Worm (Caenorhabditis elegans): ENCODE results near the gene col-181.

Gene col-181

ce11 chrX:12141051-12141450 lies 36.3 kb downstream of the col-181 start, which contains the start of gene lyst-1:
Gene lyst-1 (minus strand): TSS chrX:12141151.
- TF ChIP-seq K09A11.1 (tag; optimal IDR thresholded peaks at IDR 0.05; ENCODE audit: insufficient read depth) (no peak), pat-9 (tag; optimal IDR thresholded peaks at IDR 0.05) (no peak), ttx-3 (tag; optimal IDR thresholded peaks at IDR 0.05) (no peak), ztf-16 (tag; optimal IDR thresholded peaks at IDR 0.05) (no peak), pqm-1 (tag; optimal IDR thresholded peaks at IDR 0.05) (no peak), ama-1 (optimal IDR thresholded peaks at IDR 0.05) (no peak), lim-6 (tag; optimal IDR thresholded peaks at IDR 0.05) (no peak), unc-42 (tag; optimal IDR thresholded peaks at IDR 0.05) (no peak), pha-4 (tag; optimal IDR thresholded peaks at IDR 0.05) (no peak), ceh-30 (tag; optimal IDR thresholded peaks at IDR 0.05) (no peak), fax-1 (tag; optimal IDR thresholded peaks at IDR 0.05) (no peak), nhr-11 (tag; optimal IDR thresholded peaks at IDR 0.05) (no peak), gmeb-2 (tag; optimal IDR thresholded peaks at IDR 0.05) (no peak), ceh-24 (tag; optimal IDR thresholded peaks at IDR 0.05) (no peak)

- TF ChIP-seq ets-4 (tag; optimal IDR thresholded peaks at IDR 0.05) = peak; percentile 36
- no peak for TF ChIP-seq hlh-6 (tag; optimal IDR thresholded peaks at IDR 0.05)
- no peak for TF ChIP-seq unc-86 (tag; optimal IDR thresholded peaks at IDR 0.05)
- TF ChIP-seq hlh-8 (tag; optimal IDR thresholded peaks at IDR 0.05) = no peak
- no peak for TF ChIP-seq syd-9 (tag; optimal IDR thresholded peaks at IDR 0.05)
- no peak for TF ChIP-seq ref-2 (tag; optimal IDR thresholded peaks at IDR 0.05)
Observed at ce11 chrX:12142569-12142968, 37.8 kb downstream of the col-181 start, which contains the start of gene M153.3. Gene M153.3 (plus strand): TSS chrX:12142869.

- TF ChIP-seq unc-42 (tag; optimal IDR thresholded peaks at IDR 0.05) (no peak), eyg-1 (tag; optimal IDR thresholded peaks at IDR 0.05) (no peak), unc-3 (GFP tag; conservative IDR thresholded peaks at IDR 0.05) (no peak), unc-3 (tag; optimal IDR thresholded peaks at IDR 0.05) (no peak), K02D7.2 (tag; optimal IDR thresholded peaks at IDR 0.05) (no peak)
Observed at ce11 chrX:12143693-12144092, 39.0 kb downstream of the col-181 start, which contains the start of gene M153.5. Gene M153.5 (plus strand): TSS chrX:12143993.

- TF ChIP-seq unc-3 (GFP tag; conservative IDR thresholded peaks at IDR 0.05) (no peak), unc-3 (tag; optimal IDR thresholded peaks at IDR 0.05) (no peak), pros-1 (tag; optimal IDR thresholded peaks at IDR 0.05) (no peak), fkh-6 (tag; optimal IDR thresholded peaks at IDR 0.05) (no peak), sox-4 (tag; optimal IDR thresholded peaks at IDR 0.05) (no peak), C38D4.7 (GFP tag; optimal IDR thresholded peaks at IDR 0.05) (no peak), ets-4 (tag; optimal IDR thresholded peaks at IDR 0.05) (no peak), ceh-2 (tag; optimal IDR thresholded peaks at IDR 0.05) (no peak), ahr-1 (tag; optimal IDR thresholded peaks at IDR 0.05) (no peak), ceh-6 (GFP tag; optimal IDR thresholded peaks at IDR 0.05) (no peak)
Observed at ce11 chrX:12145919-12146318, 41.2 kb downstream of the col-181 start.

ce11 chrX:12146453-12147085 lies 41.8 kb downstream of the col-181 start, which contains the start of gene pycr-1:
Gene pycr-1 (plus strand): TSS chrX:12146832.
- TF ChIP-seq tbx-7 (tag; optimal IDR thresholded peaks at IDR 0.05) = no peak
- TF ChIP-seq elt-2 (tag; optimal IDR thresholded peaks at IDR 0.05) = peak; percentile 73
- no peak for TF ChIP-seq unc-55 (GFP tag; optimal IDR thresholded peaks at IDR 0.05)
- no peak for TF ChIP-seq ceh-6 (GFP tag; optimal IDR thresholded peaks at IDR 0.05)
